Fruit fly (Drosophila melanogaster) whole organism, pupa: Measurements from ENCODE around the gene CG8952.

Source experiments
- CG10348 ChIP-seq: fragments of 200-800 bp; sonication (Bioruptor generic); IDR thresholded peaks from 2 replicates; pipeline ENCODE4 v1.3.6; 2022; ENCODE audit warnings: missing biosample characterization, missing genetic modification characterization
- CG12605 ChIP-seq: fragments of 200-800 bp; sonication (Bioruptor generic); IDR thresholded peaks from 2 replicates; pipeline ENCODE4 v1.3.6; 2022; ENCODE audit warnings: missing biosample characterization, missing genetic modification characterization
- CG13204 ChIP-seq: fragments of 200-800 bp; sonication (Bioruptor generic); optimal IDR thresholded peaks from 2 replicates; lab custom pipeline; 2018; ENCODE audit warnings: missing biosample characterization, mild to moderate bottlenecking, missing genetic modification characterization, moderate library complexity
- CG14655 ChIP-seq: fragments of 200-800 bp; sonication (Bioruptor generic); optimal IDR thresholded peaks from 3 replicates; lab custom pipeline; 2017; ENCODE audit warnings: mild to moderate bottlenecking, missing biosample characterization, missing genetic modification reagents, missing genetic modification characterization
- CG15710 ChIP-seq: fragments of 200-800 bp; sonication (Bioruptor generic); optimal IDR thresholded peaks from 2 replicates; lab custom pipeline; 2018; ENCODE audit warnings: missing biosample characterization, mild to moderate bottlenecking, missing genetic modification characterization, moderate library complexity
- CG17806 ChIP-seq: fragments of 200-800 bp; sonication (Bioruptor generic); optimal IDR thresholded peaks from 2 replicates; lab custom pipeline; 2018; ENCODE audit warnings: missing biosample characterization, mild to moderate bottlenecking, missing genetic modification characterization, moderate library complexity
- CG32121 ChIP-seq: fragments of 200-800 bp; sonication (Bioruptor generic); IDR thresholded peaks from 2 replicates; pipeline ENCODE4 v1.3.6; 2022; ENCODE audit warnings: missing biosample characterization, missing genetic modification characterization
- CG34367 ChIP-seq: fragments of 200-800 bp; sonication (Bioruptor generic); optimal IDR thresholded peaks from 2 replicates; lab custom pipeline; 2018; ENCODE audit warnings: missing biosample characterization, mild to moderate bottlenecking, missing genetic modification characterization
- CG4496 ChIP-seq: fragments of 200-800 bp; sonication (Bioruptor generic); IDR thresholded peaks from 3 replicates; pipeline ENCODE4 v1.3.6; 2022; ENCODE audit warnings: missing biosample characterization, missing genetic modification characterization
- CG8159 ChIP-seq: fragments of 200-800 bp; sonication (Bioruptor generic); optimal IDR thresholded peaks from 3 replicates; lab custom pipeline; 2018; ENCODE audit warnings: missing biosample characterization, mild to moderate bottlenecking, missing genetic modification characterization, moderate library complexity
- CG8301 ChIP-seq: fragments of 200-800 bp; sonication (Bioruptor generic); optimal IDR thresholded peaks from 2 replicates; lab custom pipeline; 2018; ENCODE audit warnings: missing biosample characterization, mild to moderate bottlenecking, missing genetic modification characterization
- CG9948 ChIP-seq: fragments of 200-800 bp; sonication (Bioruptor generic); optimal IDR thresholded peaks from 2 replicates; lab custom pipeline; 2018; ENCODE audit warnings: missing biosample characterization, mild to moderate bottlenecking, missing genetic modification characterization, moderate library complexity
- D1 ChIP-seq: fragments of 200-800 bp; sonication (Bioruptor generic); optimal IDR thresholded peaks from 2 replicates; lab custom pipeline; 2018; ENCODE audit warnings: missing biosample characterization, mild to moderate bottlenecking, missing genetic modification characterization, moderate library complexity
- EcR ChIP-seq: fragments of 200-800 bp; sonication (Bioruptor generic); optimal IDR thresholded peaks from 3 replicates; lab custom pipeline; 2019; ENCODE audit warnings: missing biosample characterization, missing genetic modification characterization, mild to moderate bottlenecking, moderate library complexity, missing genetic modification reagents
- Ets98B ChIP-seq: fragments of 200-800 bp; sonication (Bioruptor generic); IDR thresholded peaks from 2 replicates; pipeline ENCODE4 v1.3.6; 2022; ENCODE audit warnings: missing biosample characterization, missing genetic modification characterization
- Pif1A ChIP-seq: fragments of 200-800 bp; sonication (Bioruptor generic); optimal IDR thresholded peaks from 3 replicates; lab custom pipeline; 2016; ENCODE audit warnings: missing biosample characterization, missing genetic modification characterization
- Pif1B ChIP-seq: fragments of 200-800 bp; sonication (Bioruptor generic); optimal IDR thresholded peaks from 3 replicates; lab custom pipeline; 2016; ENCODE audit warnings: missing biosample characterization, missing genetic modification characterization
- Snoo ChIP-seq: fragments of 200-800 bp; sonication (Bioruptor generic); optimal IDR thresholded peaks from 3 replicates; lab custom pipeline; 2017; ENCODE audit warnings: missing biosample characterization, mild to moderate bottlenecking, missing genetic modification characterization, inconsistent platforms
- fd96Ca ChIP-seq: fragments of 200-800 bp; sonication (Bioruptor generic); IDR thresholded peaks from 3 replicates; pipeline ENCODE4 v1.3.6; 2022; ENCODE audit warnings: missing biosample characterization, missing genetic modification characterization
- gl ChIP-seq: fragments of 200-800 bp; sonication (Bioruptor generic); optimal IDR thresholded peaks from 2 replicates; lab custom pipeline; 2018; ENCODE audit warnings: missing biosample characterization, mild to moderate bottlenecking, missing genetic modification characterization
- rn ChIP-seq: fragments of 200-800 bp; sonication (Bioruptor generic); IDR thresholded peaks from 2 replicates; pipeline ENCODE4 v1.3.6; 2022; ENCODE audit warnings: missing biosample characterization, missing genetic modification characterization

CG8952 gene

dm6 chrX:15758692-15759240 lies 7.5 kb downstream of the CG8952 start:
- TF ChIP-seq CG15710 (tag; lab: Kevin White, UChicago) (no peak), CG34367 (tag; lab: Kevin White, UChicago) (no peak)

DNA sequence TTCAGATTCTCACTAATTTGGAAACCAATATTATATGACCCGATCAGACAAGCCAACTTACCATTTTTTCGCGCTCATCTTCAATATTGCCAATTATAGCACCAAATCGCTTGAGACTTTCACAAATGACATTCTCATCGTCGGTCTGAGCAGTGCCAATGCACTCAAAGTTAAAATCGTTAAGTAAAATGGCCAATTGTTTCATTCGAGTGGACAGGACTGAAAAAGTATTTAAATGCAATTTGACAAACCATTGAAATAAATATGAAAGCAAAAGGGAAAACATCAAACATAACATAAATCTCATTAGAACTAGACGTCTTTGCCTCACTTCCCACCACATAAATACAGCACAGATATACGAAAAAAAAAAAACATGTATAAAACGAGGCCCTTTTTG lies 10.2 kb downstream of the CG8952 start, which contains the start of gene CG8260:
TSS of gene CG8260 (plus strand) at position 301 of the 400 bp plus-strand sequence.
- TF ChIP-seq CG14655 (no peak), CG4496 (GFP tag; lab: Robert Waterston, UW) (no peak), Pif1B (GFP tag; lab: Kevin White, UChicago) (no peak), CG15710 (tag; lab: Kevin White, UChicago) (no peak), CG12605 (GFP tag; lab: Robert Waterston, UW) (no peak), CG10348 (GFP tag; lab: Robert Waterston, UW) (no peak), D1 (tag; lab: Kevin White, UChicago) (no peak), Ets98B (GFP tag; lab: Robert Waterston, UW) (no peak), CG17806 (tag; lab: Kevin White, UChicago) (no peak), EcR (GFP tag; lab: Kevin White, UChicago) (no peak), Snoo (no peak), gl (tag; lab: Kevin White, UChicago) (no peak), CG32121 (GFP tag; lab: Robert Waterston, UW) (no peak), CG9948 (no peak), CG8159 (tag; lab: Kevin White, UChicago) (no peak)
- TF ChIP-seq, all 21 proteins: peak for 0

- no peak for TF ChIP-seq CG12605 (GFP tag; lab: Robert Waterston, UW)
- no peak for TF ChIP-seq rn (GFP tag; lab: Robert Waterston, UW)
- TF ChIP-seq CG8159 (tag; lab: Kevin White, UChicago) = no peak
- no peak for TF ChIP-seq Snoo
- TF ChIP-seq EcR (GFP tag; lab: Kevin White, UChicago) = no peak
- TF ChIP-seq Ets98B (GFP tag; lab: Robert Waterston, UW) = no peak
- no peak for TF ChIP-seq D1 (tag; lab: Kevin White, UChicago)
- TF ChIP-seq CG32121 (GFP tag; lab: Robert Waterston, UW) = no peak
- TF ChIP-seq CG9948 = no peak
- TF ChIP-seq CG8301 = no peak
- TF ChIP-seq gl (tag; lab: Kevin White, UChicago) = no peak
- no peak for TF ChIP-seq CG15710 (tag; lab: Kevin White, UChicago)
- TF ChIP-seq CG13204 (GFP tag; lab: Kevin White, UChicago) = no peak
- TF ChIP-seq fd96Ca = no peak
- no peak for TF ChIP-seq Pif1B (GFP tag; lab: Kevin White, UChicago)
- no peak for TF ChIP-seq CG17806 (tag; lab: Kevin White, UChicago)
- TF ChIP-seq CG14655 = no peak
- TF ChIP-seq Pif1A = no peak
- no peak for TF ChIP-seq CG34367 (tag; lab: Kevin White, UChicago)
Observed at dm6 chrX:15748945-15749344, 17.3 kb downstream of the CG8952 start, which contains the start of gene Mvd. TSS of gene Mvd (plus strand) at chrX:15749166.

DNA sequence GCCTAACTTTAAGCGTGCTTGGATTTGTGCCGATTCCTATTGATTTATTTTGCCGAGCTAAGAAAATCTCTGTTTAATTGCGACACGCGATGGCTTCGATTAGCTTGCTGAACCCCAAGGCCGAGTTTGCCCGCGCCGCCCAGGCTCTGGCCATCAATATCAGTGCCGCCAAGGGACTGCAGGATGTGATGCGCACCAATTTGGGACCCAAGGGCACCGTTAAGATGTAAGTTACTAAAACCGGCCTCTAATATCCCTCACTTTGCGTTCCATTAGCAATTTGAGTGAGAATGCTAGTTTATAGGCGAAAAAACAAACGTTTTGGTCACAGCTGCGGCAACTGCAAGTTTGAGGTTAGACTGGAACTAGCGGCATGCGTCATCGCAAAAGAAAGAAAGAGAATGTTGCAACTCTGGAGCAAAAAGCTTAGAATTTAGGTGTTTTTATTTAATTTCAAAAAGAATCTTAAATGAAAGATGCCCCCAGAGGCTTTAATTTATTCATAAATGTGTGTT lies 19.5 kb downstream of the CG8952 start:
- no peak for TF ChIP-seq fd96Ca
- TF ChIP-seq Ets98B (GFP tag; lab: Robert Waterston, UW) = no peak
- TF ChIP-seq CG17806 (tag; lab: Kevin White, UChicago) = no peak
- TF ChIP-seq CG8159 (tag; lab: Kevin White, UChicago) = no peak
- no peak for TF ChIP-seq CG9948
- TF ChIP-seq CG8301 = no peak
- no peak for TF ChIP-seq Pif1B (GFP tag; lab: Kevin White, UChicago)
- TF ChIP-seq CG15710 (tag; lab: Kevin White, UChicago) = no peak
- TF ChIP-seq Pif1A = no peak
- no peak for TF ChIP-seq Snoo
- no peak for TF ChIP-seq CG34367 (tag; lab: Kevin White, UChicago)
- TF ChIP-seq CG4496 (GFP tag; lab: Robert Waterston, UW) = no peak
- no peak for TF ChIP-seq rn (GFP tag; lab: Robert Waterston, UW)
- no peak for TF ChIP-seq CG10348 (GFP tag; lab: Robert Waterston, UW)
- no peak for TF ChIP-seq CG13204 (GFP tag; lab: Kevin White, UChicago)
- TF ChIP-seq EcR (GFP tag; lab: Kevin White, UChicago) = no peak
- no peak for TF ChIP-seq CG12605 (GFP tag; lab: Robert Waterston, UW)
- TF ChIP-seq D1 (tag; lab: Kevin White, UChicago) = no peak

DNA sequence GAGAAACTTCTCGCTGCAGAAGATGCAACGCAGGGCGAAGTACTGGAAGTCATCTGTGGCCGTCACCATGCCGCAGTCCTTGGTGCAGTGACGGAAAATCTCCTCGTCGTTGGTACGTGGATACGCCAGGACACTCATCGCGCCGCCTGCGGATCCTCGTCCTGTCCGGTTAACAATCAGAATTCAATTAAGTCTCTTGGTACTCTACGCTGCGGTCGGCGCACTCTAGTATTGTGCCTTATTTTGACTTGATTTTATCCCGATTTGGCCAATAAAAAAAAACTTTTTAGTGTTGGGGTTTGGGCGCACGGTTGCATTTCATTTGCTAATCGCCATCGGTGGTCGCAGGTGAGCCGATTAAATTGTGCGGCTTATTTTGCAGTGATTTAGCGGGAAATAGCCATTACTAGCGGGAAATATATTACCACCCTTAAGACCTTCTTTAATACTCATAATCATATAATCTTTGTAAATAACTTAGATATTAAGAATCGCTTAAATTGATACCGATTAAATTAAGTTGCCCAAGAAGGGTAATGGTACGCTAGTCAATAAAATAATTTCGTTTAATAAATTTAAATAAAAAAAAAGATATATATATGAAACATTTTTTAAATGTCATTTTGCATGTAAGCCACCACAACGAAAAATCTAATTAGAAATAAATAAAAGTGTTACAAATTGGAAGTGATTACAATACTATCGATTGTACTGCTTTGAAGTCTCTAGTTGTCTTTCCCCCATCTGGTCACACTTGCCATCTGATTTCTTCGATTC lies 20.2 kb downstream of the CG8952 start, which contains the start of the genes CG8944 and CCT6:
TSS of gene CG8944 (minus strand) at position 327 of the 777 bp plus-strand sequence.
TSS of gene CCT6 (plus strand) at position 744 of the 777 bp plus-strand sequence.
- TF ChIP-seq CG8159 (tag; lab: Kevin White, UChicago) = no peak
- no peak for TF ChIP-seq gl (tag; lab: Kevin White, UChicago)
- no peak for TF ChIP-seq CG4496 (GFP tag; lab: Robert Waterston, UW)
- TF ChIP-seq CG34367 (tag; lab: Kevin White, UChicago) = no peak
- TF ChIP-seq CG8301 = no peak
- no peak for TF ChIP-seq D1 (tag; lab: Kevin White, UChicago)
